Worm (Caenorhabditis elegans): ENCODE data around the gene B0361.14.
A peak's percentile ranks its signal among the peaks of the same experiment; 100 is the strongest.

The B0361.14 gene

DNA sequence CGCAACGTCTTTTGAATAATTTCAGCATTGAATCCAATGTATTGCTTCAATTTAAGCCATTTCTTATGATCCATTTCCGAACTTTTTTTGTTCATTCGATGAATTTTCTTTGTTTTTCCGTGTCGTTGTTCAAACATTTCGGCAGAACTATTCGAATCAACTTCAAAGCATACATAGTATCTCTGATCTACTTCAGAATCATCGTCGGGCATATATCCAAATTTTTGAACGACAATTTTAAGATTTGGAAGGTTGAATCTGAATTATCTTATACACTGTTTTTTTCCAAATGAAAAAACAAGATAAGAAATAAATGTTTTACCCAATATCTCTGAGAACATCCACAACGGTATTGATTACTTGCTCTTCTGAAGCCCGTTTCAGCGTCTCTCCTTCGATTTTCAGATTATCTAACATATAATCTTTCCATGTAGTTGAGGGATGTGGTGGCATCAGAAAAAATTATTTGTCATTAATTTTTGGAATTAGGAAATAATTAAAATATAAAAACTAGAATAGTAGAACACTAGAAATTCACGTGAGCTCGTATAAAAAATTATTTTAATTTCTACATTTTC lies 29.9 kb upstream of the B0361.14 start, which contains the start of gene lab-2:
Gene lab-2, minus strand, starts transcription at position 453 of the 578 bp plus-strand sequence.
- no peak for TF ChIP-seq zip-8 (tag; optimal IDR thresholded peaks at IDR 0.05)

DNA sequence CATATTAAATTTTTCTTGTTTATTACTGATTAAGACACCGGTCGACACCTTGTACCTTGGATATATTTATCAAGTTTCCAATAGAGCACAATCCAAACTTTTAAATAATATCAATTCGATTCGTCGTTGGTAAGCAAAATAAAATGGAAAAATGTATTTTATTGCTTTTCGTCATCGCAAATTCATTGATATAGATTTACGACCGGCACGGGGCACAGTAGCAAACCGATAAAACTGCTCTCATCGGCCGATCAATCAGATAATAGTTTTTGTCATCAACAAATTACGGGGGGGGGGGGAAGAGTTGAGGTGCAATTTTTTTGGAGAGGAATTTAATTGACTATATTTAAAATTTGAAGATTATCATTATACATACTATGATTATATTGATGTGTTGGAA lies 24.0 kb upstream of the B0361.14 start:
- no peak for TF ChIP-seq lin-13 (tag; optimal IDR thresholded peaks at IDR 0.05)
- no peak for TF ChIP-seq lin-32 (GFP tag; optimal IDR thresholded peaks at IDR 0.05)
- no peak for TF ChIP-seq bed-3 (GFP tag; optimal IDR thresholded peaks at IDR 0.05)
- no peak for TF ChIP-seq nhr-12 (tag; optimal IDR thresholded peaks at IDR 0.05)
- TF ChIP-seq ceh-43 (GFP tag; optimal IDR thresholded peaks at IDR 0.05) = no peak
- no peak for TF ChIP-seq M03D4.4 (tag; optimal IDR thresholded peaks at IDR 0.05)
- TF ChIP-seq ces-1 (GFP tag; optimal IDR thresholded peaks at IDR 0.05) = no peak
- TF ChIP-seq snpc-4 (tag; optimal IDR thresholded peaks at IDR 0.05) = no peak
- no peak for TF ChIP-seq nhr-28 (tag; optimal IDR thresholded peaks at IDR 0.05)
- no peak for TF ChIP-seq cnd-1 (tag; optimal IDR thresholded peaks at IDR 0.05)

DNA sequence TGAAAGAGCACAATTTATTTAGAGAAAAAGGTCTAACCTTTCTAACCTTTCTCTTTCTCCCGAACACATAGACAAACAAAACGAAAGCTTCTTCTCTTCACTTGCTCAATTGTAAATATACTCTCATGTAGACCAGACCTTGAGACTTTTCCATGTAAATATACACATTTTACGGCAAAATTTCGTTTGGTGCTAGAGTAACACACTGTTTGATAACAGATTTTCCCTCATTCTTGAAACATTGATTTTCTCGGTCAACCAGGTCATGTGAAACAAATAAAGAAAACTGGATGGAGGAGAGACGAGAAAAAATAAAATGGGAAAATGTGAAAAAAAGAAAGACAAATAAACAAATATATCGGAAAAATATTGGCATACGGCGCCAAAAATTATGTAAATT lies 22.7 kb upstream of the B0361.14 start:
- no peak for TF ChIP-seq snpc-4 (tag; optimal IDR thresholded peaks at IDR 0.05)
- TF ChIP-seq nhr-237 (tag; optimal IDR thresholded peaks at IDR 0.05) = no peak
- peak; percentile 79 for TF ChIP-seq pha-4 (tag; optimal IDR thresholded peaks at IDR 0.05)
- TF ChIP-seq lin-32 (GFP tag; optimal IDR thresholded peaks at IDR 0.05) = no peak
- no peak for TF ChIP-seq mep-1 (tag; optimal IDR thresholded peaks at IDR 0.05)
- no peak for TF ChIP-seq nhr-2 (tag; optimal IDR thresholded peaks at IDR 0.05)

DNA sequence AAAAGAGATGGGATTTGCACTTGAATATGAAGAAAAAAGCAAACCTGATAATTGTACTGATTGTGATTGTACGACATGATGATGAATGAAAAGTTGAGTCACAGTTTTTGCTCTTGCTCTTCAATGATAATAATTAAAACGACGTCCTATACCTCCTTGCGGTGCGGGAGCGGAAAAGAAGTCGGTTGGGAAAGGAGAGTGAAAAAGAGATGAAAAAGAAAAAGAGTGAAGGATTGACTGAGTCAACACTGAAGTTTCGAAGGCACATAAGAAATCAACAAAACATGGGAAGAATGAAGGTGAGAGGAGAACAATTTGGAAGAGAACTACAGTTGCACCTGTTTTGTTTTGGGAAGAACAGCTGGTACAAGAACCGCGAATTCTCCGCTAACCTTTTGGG lies 20.1 kb upstream of the B0361.14 start, which contains the start of gene F56C9.8:
Gene F56C9.8, minus strand, starts transcription at position 120 of the 400 bp plus-strand sequence.
- TF ChIP-seq ham-2 (GFP tag; optimal IDR thresholded peaks at IDR 0.05) (no peak), nhr-76 (tag; optimal IDR thresholded peaks at IDR 0.05) (no peak), unc-120 (tag; optimal IDR thresholded peaks at IDR 0.05; ENCODE audit: poor library complexity, severe bottlenecking) (no peak), hlh-1 (tag; optimal IDR thresholded peaks at IDR 0.05) (no peak), ces-1 (GFP tag; optimal IDR thresholded peaks at IDR 0.05) (no peak), lin-13 (tag; optimal IDR thresholded peaks at IDR 0.05) (no peak), nhr-12 (tag; optimal IDR thresholded peaks at IDR 0.05) (no peak), ztf-11 (tag; optimal IDR thresholded peaks at IDR 0.05) (no peak), unc-62 (GFP tag; optimal IDR thresholded peaks at IDR 0.05) (no peak), lsy-2 (tag; optimal IDR thresholded peaks at IDR 0.05) (no peak), bed-3 (GFP tag; optimal IDR thresholded peaks at IDR 0.05) (no peak), ceh-83 (GFP tag; optimal IDR thresholded peaks at IDR 0.05) (no peak), zip-8 (tag; optimal IDR thresholded peaks at IDR 0.05) (no peak), blmp-1 (tag; optimal IDR thresholded peaks at IDR 0.05) (no peak), unc-39 (tag; optimal IDR thresholded peaks at IDR 0.05) (no peak), elt-1 (tag; optimal IDR thresholded peaks at IDR 0.05; ENCODE audit: borderline replicate concordance, insufficient read depth) (no peak)

DNA sequence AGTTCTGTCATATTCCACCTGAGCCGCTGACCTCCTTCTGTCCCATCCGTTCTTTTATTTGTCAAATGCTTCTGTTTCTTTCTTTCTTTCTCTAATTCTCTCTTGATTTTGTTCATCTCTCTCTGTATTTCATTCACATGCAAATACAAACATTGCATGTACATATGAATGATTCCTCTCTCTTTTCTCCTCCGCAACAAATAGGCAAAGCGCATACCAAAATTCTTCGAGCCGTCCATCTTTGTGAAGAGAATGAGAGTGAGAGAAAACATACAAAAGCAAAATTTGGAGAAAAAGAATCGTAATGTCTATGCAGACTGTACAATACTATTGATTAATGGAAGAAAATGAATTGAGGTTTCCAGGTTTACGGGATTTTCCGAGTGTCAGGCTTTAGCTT lies 18.0 kb upstream of the B0361.14 start:
- TF ChIP-seq ces-1 (GFP tag; optimal IDR thresholded peaks at IDR 0.05) (no peak), unc-120 (tag; optimal IDR thresholded peaks at IDR 0.05; ENCODE audit: poor library complexity, severe bottlenecking) (no peak), snpc-4 (tag; optimal IDR thresholded peaks at IDR 0.05) (no peak), unc-62 (GFP tag; optimal IDR thresholded peaks at IDR 0.05) (no peak), sem-2 (GFP tag; optimal IDR thresholded peaks at IDR 0.05) (no peak), pha-4 (tag; optimal IDR thresholded peaks at IDR 0.05) (peak; percentile 83)

DNA sequence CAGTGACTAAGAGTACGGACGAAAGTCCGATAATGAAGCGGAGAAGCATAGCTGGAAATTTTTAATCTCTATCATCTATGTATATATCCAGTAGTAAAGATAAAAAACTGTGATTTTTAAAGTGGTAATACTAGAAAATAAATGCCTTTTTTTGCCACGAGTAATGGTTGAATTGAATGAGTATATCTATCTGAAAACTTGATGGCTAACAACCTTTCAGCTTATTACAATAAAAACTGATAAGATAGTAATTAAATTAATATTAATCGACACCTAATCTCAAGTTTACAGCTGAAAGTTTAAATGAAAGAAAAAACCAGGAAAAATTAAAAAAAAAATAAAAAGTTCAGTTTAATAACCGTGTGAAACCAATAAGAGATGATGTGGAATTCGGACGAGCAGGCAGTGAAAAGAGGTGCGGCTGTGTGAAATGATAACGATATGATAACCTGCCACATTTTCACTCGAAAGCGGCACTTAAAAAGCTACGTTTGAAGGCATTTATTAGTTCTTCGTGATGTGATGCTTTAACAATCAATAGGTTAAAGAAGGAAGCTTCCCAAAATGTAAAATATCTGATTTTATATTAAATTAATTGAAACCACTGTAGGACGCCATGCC lies 15.7 kb upstream of the B0361.14 start, which contains the start of gene nspg-6:
Gene nspg-6, minus strand, starts transcription at position 51 of the 621 bp plus-strand sequence.
- TF ChIP-seq mep-1 (tag; optimal IDR thresholded peaks at IDR 0.05) (no peak), blmp-1 (tag; optimal IDR thresholded peaks at IDR 0.05) (no peak), ceh-39 (tag; optimal IDR thresholded peaks at IDR 0.05) (no peak), nhr-76 (tag; optimal IDR thresholded peaks at IDR 0.05) (no peak), cnd-1 (tag; optimal IDR thresholded peaks at IDR 0.05) (no peak), ceh-83 (GFP tag; optimal IDR thresholded peaks at IDR 0.05) (no peak), unc-120 (tag; optimal IDR thresholded peaks at IDR 0.05; ENCODE audit: poor library complexity, severe bottlenecking) (no peak), sptf-1 (tag; optimal IDR thresholded peaks at IDR 0.05) (no peak), drap-1 (GFP tag; optimal IDR thresholded peaks at IDR 0.05) (no peak), mls-2 (tag; optimal IDR thresholded peaks at IDR 0.05) (no peak), flh-1 (GFP tag; optimal IDR thresholded peaks at IDR 0.05) (no peak), ces-1 (GFP tag; optimal IDR thresholded peaks at IDR 0.05) (no peak), lsy-2 (tag; optimal IDR thresholded peaks at IDR 0.05) (no peak), ztf-11 (tag; optimal IDR thresholded peaks at IDR 0.05) (no peak), sem-2 (GFP tag; optimal IDR thresholded peaks at IDR 0.05) (no peak), zip-8 (tag; optimal IDR thresholded peaks at IDR 0.05) (no peak), unc-62 (GFP tag; optimal IDR thresholded peaks at IDR 0.05) (no peak), pha-4 (tag; optimal IDR thresholded peaks at IDR 0.05) (no peak)

Measured in whole organism, mixed stage, embryonic.